Worm (Caenorhabditis elegans) whole organism, L1 larva: Measurements from ENCODE around the gene F33C8.4.

Experiments
- Y116A8C.19 ChIP-seq: sonication (generic microtip); optimal IDR thresholded peaks from 2 replicates; lab custom pipeline; 2016; ENCODE audit warnings: missing compliant biosample characterization, missing genetic modification characterization, borderline replicate concordance
- alr-1 ChIP-seq: fragments of 200-800 bp; sonication (Bioruptor generic); optimal IDR thresholded peaks from 2 replicates; lab custom pipeline; 2018; ENCODE audit warnings: borderline replicate concordance, mild to moderate bottlenecking, missing genetic modification characterization, missing compliant biosample characterization
- ama-1 ChIP-seq: fragments of 150-350 bp; optimal IDR thresholded peaks from 2 replicates; lab custom pipeline; 2014
- jun-1 ChIP-seq: fragments of 150-350 bp; optimal IDR thresholded peaks from 2 replicates; lab custom pipeline; 2014; ENCODE audit warnings: missing biosample characterization, missing genetic modification reagents, missing genetic modification characterization
- nhr-19 ChIP-seq: fragments of 200-800 bp; sonication (Bioruptor generic); conservative IDR thresholded peaks from 2 replicates; pipeline ENCODE4 v1.3.6; 2022; ENCODE audit warnings: missing genetic modification characterization, missing compliant biosample characterization
- nhr-237 ChIP-seq: fragments of 150-350 bp; optimal IDR thresholded peaks from 2 replicates; lab custom pipeline; 2014; ENCODE audit warnings: missing biosample characterization, missing genetic modification characterization
- nhr-77 ChIP-seq: fragments of 150-350 bp; optimal IDR thresholded peaks from 2 replicates; lab custom pipeline; 2014; ENCODE audit warnings: missing biosample characterization, missing genetic modification characterization
- nhr-85 ChIP-seq: sonication (generic microtip); peaks from one replicate; lab custom pipeline; 2016; ENCODE audit warnings: missing genetic modification characterization, inconsistent platforms, missing compliant biosample characterization
- pax-3 ChIP-seq: fragments of 200-800 bp; sonication (Bioruptor generic); optimal IDR thresholded peaks from 2 replicates; lab custom pipeline; 2018; ENCODE audit warnings: mild to moderate bottlenecking, missing genetic modification characterization, moderate library complexity, missing compliant biosample characterization
- pqm-1 ChIP-seq: sonication (generic microtip); optimal IDR thresholded peaks from 3 replicates; lab custom pipeline; 2017; ENCODE audit warnings: missing biosample characterization, missing genetic modification characterization
- sox-4 ChIP-seq: sonication (generic microtip); optimal IDR thresholded peaks from 2 replicates; lab custom pipeline; 2016; ENCODE audit warnings: missing genetic modification characterization, missing compliant biosample characterization
- unc-62 ChIP-seq: fragments of 150-350 bp; optimal IDR thresholded peaks from 2 replicates; lab custom pipeline; 2014; ENCODE audit warnings: missing biosample characterization, missing genetic modification reagents, missing genetic modification characterization
- ztf-4 ChIP-seq: fragments of 150-350 bp; optimal IDR thresholded peaks from 2 replicates; lab custom pipeline; 2014; ENCODE audit warnings: missing biosample characterization, missing genetic modification characterization

DNA sequence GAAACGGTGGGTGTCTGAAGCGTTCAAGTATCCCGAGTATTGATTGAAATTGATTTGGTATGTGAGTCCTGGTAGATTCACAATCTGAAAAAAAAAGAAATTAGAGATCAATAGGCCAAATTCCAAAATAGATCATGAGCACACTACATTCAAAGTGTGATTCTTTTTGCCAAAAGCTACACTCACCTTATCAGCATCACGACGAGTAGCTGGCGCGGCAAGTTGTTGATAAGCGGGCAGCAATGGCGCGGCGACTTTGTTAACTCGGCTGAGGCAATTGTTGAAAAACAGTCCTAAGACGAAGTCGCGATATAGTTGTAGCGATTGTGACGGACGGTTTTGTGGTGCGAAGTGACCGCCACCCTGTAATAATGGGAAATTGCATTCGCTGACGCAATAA, 36.9 kb downstream of the F33C8.4 start:
- TF ChIP-seq jun-1 (tag; lab: Kevin White, UChicago) = no peak
- no peak for TF ChIP-seq unc-62 (GFP tag; lab: Kevin White, UChicago)
- no peak for TF ChIP-seq Y116A8C.19 (tag; lab: Kevin White, UChicago)
- TF ChIP-seq nhr-237 (tag; lab: Kevin White, UChicago) = no peak
- no peak for TF ChIP-seq nhr-77 (tag; lab: Kevin White, UChicago)
- no peak for TF ChIP-seq ztf-4
- TF ChIP-seq pqm-1 (tag; lab: Kevin White, UChicago) = no peak
- no peak for TF ChIP-seq alr-1 (tag; lab: Kevin White, UChicago)
- TF ChIP-seq nhr-85 (tag; lab: Kevin White, UChicago) = no peak
- no peak for TF ChIP-seq ama-1 (lab: Kevin White, UChicago)
- no peak for TF ChIP-seq nhr-19
- TF ChIP-seq sox-4 (tag; lab: Kevin White, UChicago) = no peak
- TF ChIP-seq pax-3 = no peak
